Fruit fly (Drosophila melanogaster) whole organism, embryonic: Measurements from ENCODE around the gene Gyc88E.

ENCODE experiments used
- CG10147 ChIP-seq: fragments of 200-800 bp; sonication (Bioruptor generic); optimal IDR thresholded peaks from 2 replicates; lab custom pipeline; 2019; ENCODE audit warnings: missing biosample characterization, mild to moderate bottlenecking, missing genetic modification characterization, moderate library complexity
- CG10209 ChIP-seq: fragments of 200-800 bp; sonication (Bioruptor generic); optimal IDR thresholded peaks from 3 replicates; lab custom pipeline; 2017; ENCODE audit warnings: missing biosample characterization, mild to moderate bottlenecking, missing genetic modification characterization, missing genetic modification reagents
- CG11456 ChIP-seq: fragments of 200-800 bp; sonication (Bioruptor generic); IDR thresholded peaks from 3 replicates; pipeline ENCODE4 v1.3.6; 2022; ENCODE audit warnings: missing biosample characterization, missing genetic modification characterization
- CG11695 ChIP-seq: fragments of 200-800 bp; sonication (Bioruptor generic); IDR thresholded peaks from 3 replicates; pipeline ENCODE4 v1.3.6; 2022; ENCODE audit warnings: missing biosample characterization, missing genetic modification characterization
- CG1233 ChIP-seq: fragments of 200-800 bp; sonication (Bioruptor generic); optimal IDR thresholded peaks from 4 replicates; lab custom pipeline; 2018; ENCODE audit warnings: missing biosample characterization, mild to moderate bottlenecking, missing genetic modification characterization
- CG12391 ChIP-seq: fragments of 200-800 bp; sonication (Bioruptor generic); optimal IDR thresholded peaks from 3 replicates; lab custom pipeline; 2018; ENCODE audit warnings: missing biosample characterization, mild to moderate bottlenecking, missing genetic modification characterization, moderate library complexity
- CG13775 ChIP-seq: fragments of 200-800 bp; sonication (Bioruptor generic); optimal IDR thresholded peaks from 3 replicates; lab custom pipeline; 2017; ENCODE audit warnings: missing biosample characterization, mild to moderate bottlenecking, missing genetic modification characterization
- CG16815 ChIP-seq: fragments of 200-800 bp; sonication (Bioruptor generic); optimal IDR thresholded peaks from 3 replicates; lab custom pipeline; 2017; ENCODE audit warnings: missing biosample characterization, mild to moderate bottlenecking, missing genetic modification characterization
- CG17612 ChIP-seq: fragments of 200-800 bp; sonication (Bioruptor generic); IDR thresholded peaks from 2 replicates; pipeline ENCODE4 v1.3.6; 2022; ENCODE audit warnings: missing biosample characterization, missing genetic modification characterization
- CG17829 ChIP-seq: fragments of 200-800 bp; optimal IDR thresholded peaks from 2 replicates; lab custom pipeline; 2019; ENCODE audit warnings: missing biosample characterization, mild to moderate bottlenecking, missing genetic modification characterization, moderate library complexity
- CG1792 ChIP-seq: fragments of 200-800 bp; sonication (Bioruptor generic); optimal IDR thresholded peaks from 2 replicates; lab custom pipeline; 2016; ENCODE audit warnings: missing biosample characterization, missing genetic modification characterization
- CG18476 ChIP-seq: fragments of 200-800 bp; sonication (Bioruptor generic); optimal IDR thresholded peaks from 2 replicates; lab custom pipeline; 2016; ENCODE audit warnings: missing biosample characterization, mild to moderate bottlenecking, missing genetic modification characterization
- CG18599 ChIP-seq: fragments of 200-800 bp; sonication (Bioruptor generic); optimal IDR thresholded peaks from 3 replicates; lab custom pipeline; 2017; ENCODE audit warnings: missing biosample characterization, missing genetic modification characterization, mild to moderate bottlenecking, moderate library complexity, missing genetic modification reagents
- CG34422 ChIP-seq: fragments of 200-800 bp; sonication (Bioruptor generic); IDR thresholded peaks from 3 replicates; pipeline ENCODE4 v1.3.6; 2022; ENCODE audit warnings: missing biosample characterization, missing genetic modification characterization
- CG5180 ChIP-seq: fragments of 200-800 bp; sonication (Bioruptor generic); optimal IDR thresholded peaks from 3 replicates; lab custom pipeline; 2017; ENCODE audit warnings: missing biosample characterization, missing genetic modification characterization, mild to moderate bottlenecking, moderate library complexity, missing genetic modification reagents
- CG9817 ChIP-seq: fragments of 200-800 bp; sonication (Bioruptor generic); optimal IDR thresholded peaks from 2 replicates; lab custom pipeline; 2018; ENCODE audit warnings: missing biosample characterization, mild to moderate bottlenecking, missing genetic modification characterization, moderate library complexity
- CG9932 ChIP-seq: fragments of 200-800 bp; sonication (Bioruptor generic); IDR thresholded peaks from 2 replicates; pipeline ENCODE4 v1.3.6; 2022; ENCODE audit warnings: missing biosample characterization, missing genetic modification characterization
- CrebB ChIP-seq: fragments of 200-800 bp; sonication (Bioruptor generic); optimal IDR thresholded peaks from 3 replicates; lab custom pipeline; 2018; ENCODE audit warnings: missing biosample characterization, mild to moderate bottlenecking, missing genetic modification characterization
- D ChIP-seq, 2 experiments: fragments of 200-800 bp in 1 of 2; fragments of >200 bp in 1 of 2; sonication (Bioruptor generic) in 1 of 2; optimal IDR thresholded peaks; 2 replicates in 1 of 2; 3 replicates in 1 of 2; lab custom pipeline; 2017; ENCODE audit warnings: mild to moderate bottlenecking in 1 of 2, missing biosample characterization in 1 of 2, missing genetic modification characterization in 1 of 2, missing genetic modification reagents in 1 of 2
- Dbx ChIP-seq: fragments of 200-800 bp; sonication (Bioruptor generic); IDR thresholded peaks from 3 replicates; pipeline ENCODE4 v1.3.6; 2022; ENCODE audit warnings: missing biosample characterization, missing genetic modification characterization
- Dp ChIP-seq: fragments of 200-800 bp; sonication (Bioruptor generic); optimal IDR thresholded peaks from 2 replicates; lab custom pipeline; 2018; ENCODE audit warnings: missing biosample characterization, mild to moderate bottlenecking, missing genetic modification characterization, moderate library complexity
- E2f2 ChIP-seq: fragments of 200-800 bp; sonication (Bioruptor generic); IDR thresholded peaks from 2 replicates; pipeline ENCODE4 v1.3.6; 2022; ENCODE audit warnings: missing biosample characterization, missing genetic modification characterization
- Elba2 ChIP-seq: fragments of 200-800 bp; sonication (Bioruptor generic); optimal IDR thresholded peaks from 3 replicates; lab custom pipeline; 2016; ENCODE audit warnings: missing biosample characterization, missing genetic modification characterization
- HLH54F ChIP-seq: fragments of 200-800 bp; sonication (Bioruptor generic); optimal IDR thresholded peaks from 3 replicates; lab custom pipeline; 2016; ENCODE audit warnings: missing biosample characterization, missing genetic modification characterization
- Hmr ChIP-seq: fragments of 200-800 bp; sonication (Bioruptor generic); optimal IDR thresholded peaks from 3 replicates; lab custom pipeline; 2017; ENCODE audit warnings: mild to moderate bottlenecking, missing biosample characterization, missing genetic modification reagents, missing genetic modification characterization
- Ptx1 ChIP-seq: fragments of 200-800 bp; sonication (Bioruptor generic); IDR thresholded peaks from 2 replicates; pipeline ENCODE4 v1.3.6; 2022; ENCODE audit warnings: missing biosample characterization, missing genetic modification characterization
- Side ChIP-seq: fragments of 200-800 bp; sonication (Bioruptor generic); optimal IDR thresholded peaks from 2 replicates; lab custom pipeline; 2016; ENCODE audit warnings: missing biosample characterization, missing genetic modification characterization
- exex ChIP-seq: fragments of 200-800 bp; sonication (Bioruptor generic); optimal IDR thresholded peaks from 4 replicates; lab custom pipeline; 2018; ENCODE audit warnings: missing biosample characterization, mild to moderate bottlenecking, missing genetic modification characterization, moderate library complexity
- fru ChIP-seq: fragments of >200 bp; optimal IDR thresholded peaks from 2 replicates; lab custom pipeline; 2017
- gro ChIP-seq: fragments of 200-800 bp; sonication (Bioruptor generic); optimal IDR thresholded peaks from 2 replicates; lab custom pipeline; 2016; ENCODE audit warnings: missing biosample characterization, missing genetic modification characterization
- gsb-n ChIP-seq: fragments of 200-800 bp; sonication (Bioruptor generic); optimal IDR thresholded peaks from 3 replicates; lab custom pipeline; 2018; ENCODE audit warnings: missing biosample characterization, mild to moderate bottlenecking, missing genetic modification characterization
- jigr1 ChIP-seq: fragments of 200-800 bp; sonication (Bioruptor generic); IDR thresholded peaks from 3 replicates; pipeline ENCODE4 v1.3.6; 2022; ENCODE audit warnings: missing biosample characterization, missing genetic modification characterization
- ken ChIP-seq: fragments of 200-800 bp; sonication (Bioruptor generic); IDR thresholded peaks from 3 replicates; pipeline ENCODE4 v1.3.6; 2022; ENCODE audit warnings: missing biosample characterization, missing genetic modification characterization
- lola ChIP-seq, 3 experiments: fragments of >200 bp in 2 of 3; fragments of 200-800 bp in 1 of 3; sonication (Bioruptor generic) in 1 of 3; optimal IDR thresholded peaks; 2 replicates each; lab custom pipeline; 2017 to 2019; ENCODE audit warnings: missing biosample characterization in 3 of 3, missing genetic modification characterization in 3 of 3, mild to moderate bottlenecking in 1 of 3, moderate library complexity in 1 of 3
- nau ChIP-seq: fragments of 200-800 bp; sonication (Bioruptor generic); optimal IDR thresholded peaks from 3 replicates; lab custom pipeline; 2017; ENCODE audit warnings: missing biosample characterization, mild to moderate bottlenecking, missing genetic modification characterization, missing genetic modification reagents
- org-1 ChIP-seq: fragments of 200-800 bp; sonication (Bioruptor generic); optimal IDR thresholded peaks from 2 replicates; lab custom pipeline; 2017; ENCODE audit warnings: missing biosample characterization, missing genetic modification characterization
- pita ChIP-seq: fragments of 200-800 bp; sonication (Bioruptor generic); optimal IDR thresholded peaks from 2 replicates; lab custom pipeline; 2017; ENCODE audit warnings: missing biosample characterization, mild to moderate bottlenecking, missing genetic modification characterization
- repo ChIP-seq: fragments of 200-800 bp; sonication (Bioruptor generic); optimal IDR thresholded peaks from 2 replicates; lab custom pipeline; 2016; ENCODE audit warnings: missing biosample characterization, missing genetic modification characterization
- row ChIP-seq: fragments of 200-800 bp; sonication (Bioruptor generic); IDR thresholded peaks from 3 replicates; pipeline ENCODE4 v1.3.6; 2022; ENCODE audit warnings: missing biosample characterization, missing genetic modification characterization
- scrt ChIP-seq: fragments of 200-800 bp; sonication (Bioruptor generic); optimal IDR thresholded peaks from 2 replicates; lab custom pipeline; 2018; ENCODE audit warnings: missing biosample characterization, mild to moderate bottlenecking, missing genetic modification characterization, moderate library complexity
- sr ChIP-seq: fragments of 200-800 bp; sonication (Bioruptor generic); IDR thresholded peaks from 3 replicates; pipeline ENCODE4 v1.3.6; 2022; ENCODE audit warnings: missing biosample characterization, missing genetic modification characterization
- tap ChIP-seq: fragments of 200-800 bp; optimal IDR thresholded peaks from 3 replicates; lab custom pipeline; 2019; ENCODE audit warnings: missing biosample characterization, mild to moderate bottlenecking, missing genetic modification characterization, moderate library complexity
- tgo ChIP-seq: fragments of 200-800 bp; sonication (Bioruptor generic); IDR thresholded peaks from 3 replicates; pipeline ENCODE4 v1.3.6; 2022; ENCODE audit warnings: missing biosample characterization, missing genetic modification characterization
- trh ChIP-seq: fragments of 200-800 bp; sonication (Bioruptor generic); optimal IDR thresholded peaks from 2 replicates; lab custom pipeline; 2016; ENCODE audit warnings: missing biosample characterization, missing genetic modification characterization
- ttk ChIP-seq: fragments of 200-800 bp; sonication (Bioruptor generic); IDR thresholded peaks from 2 replicates; pipeline ENCODE4 v2.1.2; 2022; ENCODE audit warnings: missing biosample characterization, missing genetic modification characterization
- twi ChIP-seq: fragments of 200-800 bp; optimal IDR thresholded peaks from 2 replicates; lab custom pipeline; 2019; ENCODE audit warnings: missing biosample characterization, mild to moderate bottlenecking, missing genetic modification characterization, moderate library complexity
- usp ChIP-seq: fragments of >200 bp; optimal IDR thresholded peaks from 2 replicates; lab custom pipeline; 2017; ENCODE audit warnings: missing biosample characterization, missing genetic modification characterization
- wor ChIP-seq: fragments of 200-800 bp; sonication (Bioruptor generic); IDR thresholded peaks from 2 replicates; pipeline ENCODE4 v1.3.6; 2022; ENCODE audit warnings: missing biosample characterization, missing genetic modification characterization
- zen2 ChIP-seq: fragments of 200-800 bp; sonication (Bioruptor generic); IDR thresholded peaks from 3 replicates; pipeline ENCODE4 v1.3.6; 2022; ENCODE audit warnings: missing biosample characterization, missing genetic modification characterization; ENCODE audit not compliant: partially characterized antibody

Gene Gyc88E

dm6 chr3R:15218824-15219576 is 68.8 kb downstream of the Gyc88E start, which contains the start of the genes SIDL and CG12241 (continued):
- TF ChIP-seq CG12391 (tag; lab: Kevin White, UChicago) (peak; percentile 72), tgo (GFP tag; lab: Robert Waterston, UW) (peak; percentile 96), CG11695 (GFP tag; lab: Robert Waterston, UW) (peak; percentile 92), wor (GFP tag; lab: Robert Waterston, UW) (no peak), nau (GFP tag; lab: Kevin White, UChicago) (no peak), usp (no peak), trh (GFP tag; lab: Kevin White, UChicago) (peak; percentile 66), Dbx (peak; percentile 94), D (optimal IDR thresholded peaks at IDR 0.05; lab: Kevin White, UChicago) (no peak), D (GFP tag; optimal IDR thresholded peaks at IDR 0.05; lab: Kevin White, UChicago) (peak; percentile 72), CG18476 (GFP tag; lab: Kevin White, UChicago) (peak; percentile 86), CG1792 (GFP tag; lab: Kevin White, UChicago) (peak; percentile 71), ken (GFP tag; lab: Robert Waterston, UW) (peak; percentile 61; the same call in 1 of the 3 replicates), zen2 (GFP tag; lab: Robert Waterston, UW) (no peak), org-1 (GFP tag; lab: Kevin White, UChicago) (peak; percentile 11), exex (tag; lab: Kevin White, UChicago) (peak; percentile 68), CG1233 (GFP tag; lab: Kevin White, UChicago) (peak; percentile 79), Ptx1 (GFP tag; lab: Robert Waterston, UW) (peak; percentile 96), Side (GFP tag; lab: Kevin White, UChicago) (peak; percentile 77), jigr1 (peak; percentile 88), repo (GFP tag; lab: Kevin White, UChicago) (peak; percentile 46), gsb-n (no peak), pita (GFP tag; lab: Kevin White, UChicago) (no peak), Dp (GFP tag; lab: Kevin White, UChicago) (peak; percentile 54), ttk (GFP tag; lab: Robert Waterston, UW) (peak; percentile 88), CG17829 (tag; lab: Kevin White, UChicago) (peak; percentile 86), CG5180 (no peak), scrt (GFP tag; lab: Kevin White, UChicago) (peak; percentile 90), CG10209 (GFP tag; lab: Kevin White, UChicago) (peak; percentile 61), Hmr (GFP tag; lab: Kevin White, UChicago) (no peak), HLH54F (GFP tag; lab: Kevin White, UChicago) (peak; percentile 59), CG16815 (GFP tag; lab: Kevin White, UChicago) (peak; percentile 25), lola (GFP tag; optimal IDR thresholded peaks at IDR 0.05; lab: Kevin White, UChicago) (peak in 1 of 3 experiments; percentile 45), CG9817 (peak; percentile 71), sr (GFP tag; lab: Robert Waterston, UW) (peak; percentile 35; the same call in 1 of the 3 replicates), tap (tag; lab: Kevin White, UChicago) (no peak), CG9932 (GFP tag; lab: Robert Waterston, UW) (peak; percentile 75), CG34422 (peak; percentile 96), CG11456 (GFP tag; lab: Robert Waterston, UW) (peak; percentile 93), twi (tag; lab: Kevin White, UChicago) (peak; percentile 13), E2f2 (GFP tag; lab: Robert Waterston, UW) (peak; percentile 58), fru (lab: Kevin White, UChicago) (no peak), CG13775 (GFP tag; lab: Kevin White, UChicago) (peak; percentile 76), Elba2 (GFP tag; lab: Kevin White, UChicago) (peak; percentile 0), CG10147 (GFP tag; lab: Kevin White, UChicago) (peak; percentile 73), CG18599 (GFP tag; lab: Kevin White, UChicago) (no peak), gro (GFP tag; lab: Kevin White, UChicago) (peak; percentile 91), CrebB (no peak), CG17612 (peak; percentile 87), row (GFP tag; lab: Robert Waterston, UW) (peak; percentile 76)
